Fruit fly (Drosophila melanogaster): Measurements from ENCODE around the gene CG8043.

CG8043 gene

DNA sequence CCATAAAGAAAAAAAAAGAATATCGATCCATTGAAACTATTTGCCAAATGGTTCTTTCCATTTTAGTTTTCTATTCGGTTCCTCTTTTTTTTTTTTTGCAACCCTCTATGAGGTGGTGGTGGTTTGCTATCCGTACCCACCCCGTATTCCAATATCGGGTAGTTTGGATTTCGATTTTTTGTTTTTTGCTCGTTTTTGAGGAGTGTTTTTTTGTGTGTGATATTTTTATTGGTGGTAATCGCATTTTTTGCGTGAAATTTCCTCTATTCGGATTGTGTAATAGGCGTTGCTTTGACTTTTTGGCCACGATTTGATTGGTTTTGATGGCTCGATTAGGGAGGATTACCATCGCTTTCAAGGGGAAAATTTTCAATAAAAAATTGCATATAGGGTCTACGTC, 9.7 kb downstream of the CG8043 start:
- TF ChIP-seq Nf-YB (GFP tag; optimal IDR thresholded peaks at IDR 0.05), result peak; percentile 85
- peak; percentile 62; the same call in 1 of the 2 replicates for TF ChIP-seq onecut (GFP tag; IDR thresholded peaks at IDR 0.05)
- TF ChIP-seq ind (GFP tag; optimal IDR thresholded peaks at IDR 0.05), result no peak
- TF ChIP-seq lbe (GFP tag; optimal IDR thresholded peaks at IDR 0.05), result no peak
- peak; percentile 9; the same call in 1 of the 2 replicates for TF ChIP-seq seq (GFP tag; IDR thresholded peaks at IDR 0.05)
- no peak for TF ChIP-seq otp (GFP tag; IDR thresholded peaks at IDR 0.05)
- TF ChIP-seq CG10431 (GFP tag; optimal IDR thresholded peaks at IDR 0.05), result no peak
- peak; percentile 85 for TF ChIP-seq sqz (GFP tag; optimal IDR thresholded peaks at IDR 0.05)
- TF ChIP-seq Nf-YC (tag; optimal IDR thresholded peaks at IDR 0.05), result peak; percentile 73
- no peak for TF ChIP-seq Fer1 (GFP tag; optimal IDR thresholded peaks at IDR 0.05)

DNA sequence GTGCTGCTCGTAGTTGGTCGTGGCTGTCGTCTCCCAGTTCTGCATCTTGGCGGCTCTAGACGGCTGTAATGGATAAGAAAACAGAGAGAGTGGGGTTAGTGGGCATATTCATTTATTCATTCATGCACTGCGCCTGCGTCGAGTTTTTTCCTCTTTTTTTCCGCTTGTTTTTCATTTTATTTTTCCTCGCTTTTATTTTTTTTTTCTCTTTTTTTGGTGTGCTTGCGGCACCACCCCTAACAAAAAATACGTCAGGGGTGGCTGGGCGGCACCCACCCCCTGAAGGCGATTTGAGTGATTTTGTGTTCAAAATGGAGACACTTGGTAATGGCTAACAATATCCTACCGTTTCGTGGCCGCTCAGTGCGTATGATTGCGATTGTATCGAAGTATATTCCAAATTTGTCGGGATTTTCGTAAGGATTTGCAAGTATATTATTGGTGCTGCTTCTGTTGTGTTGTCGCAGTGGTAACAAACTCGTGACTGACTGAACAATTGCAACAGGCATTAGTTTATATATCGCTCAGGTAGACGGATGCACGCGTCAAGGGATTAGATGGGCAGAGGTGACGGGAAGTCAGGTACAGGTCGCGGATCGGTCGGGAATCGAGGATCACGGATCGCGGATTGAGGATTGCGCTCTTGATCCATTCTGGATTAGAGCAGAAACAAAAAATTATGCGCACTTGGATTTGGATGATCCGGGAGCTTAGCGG, 17.6 kb downstream of the CG8043 start:
- TF ChIP-seq wdn (GFP tag; IDR thresholded peaks at IDR 0.05) (peak; percentile 47; the same call in 1 of the 2 replicates), CG6854 (GFP tag; optimal IDR thresholded peaks at IDR 0.05) (peak; percentile 77), odd (GFP tag; optimal IDR thresholded peaks at IDR 0.05) (peak; percentile 55), mirr (GFP tag; optimal IDR thresholded peaks at IDR 0.05) (peak; percentile 54), z (GFP tag; IDR thresholded peaks at IDR 0.05) (peak; percentile 89), emc (GFP tag; optimal IDR thresholded peaks at IDR 0.05) (no peak), CG11560 (tag; IDR thresholded peaks at IDR 0.05) (no peak), CG9797 (GFP tag; optimal IDR thresholded peaks at IDR 0.05) (no peak), CG17328 (GFP tag; IDR thresholded peaks at IDR 0.05) (no peak), CG31224 (GFP tag; IDR thresholded peaks at IDR 0.05) (no peak), CG10321 (GFP tag; IDR thresholded peaks at IDR 0.05) (peak; percentile 20; the same call in 1 of the 2 replicates), CG2199 (GFP tag; IDR thresholded peaks at IDR 0.05) (no peak), Atf6 (GFP tag; IDR thresholded peaks at IDR 0.05) (peak; percentile 78), Pdp1 (GFP tag; optimal IDR thresholded peaks at IDR 0.05) (no peak), lab (GFP tag; optimal IDR thresholded peaks at IDR 0.05) (peak; percentile 56), CG15479 (GFP tag; optimal IDR thresholded peaks at IDR 0.05) (peak; percentile 58), toy (GFP tag; IDR thresholded peaks at IDR 0.05) (peak; percentile 48; the same call in 1 of the 2 replicates), Fer2 (tag; optimal IDR thresholded peaks at IDR 0.05) (peak; percentile 30), HHEX (GFP tag; optimal IDR thresholded peaks at IDR 0.05) (peak; percentile 32), bcd (GFP tag; optimal IDR thresholded peaks at IDR 0.05) (no peak), seq (GFP tag; IDR thresholded peaks at IDR 0.05) (peak; percentile 89), abd-A (tag; optimal IDR thresholded peaks at IDR 0.05) (no peak), pan (optimal IDR thresholded peaks at IDR 0.05) (no peak), pan (GFP tag; optimal IDR thresholded peaks at IDR 0.05 in 1 of 2, IDR thresholded peaks at IDR 0.05 in 1 of 2) (peak in 1 of 2 experiments; percentile 20), nom (GFP tag; optimal IDR thresholded peaks at IDR 0.05) (peak; percentile 96), CG13287 (GFP tag; IDR thresholded peaks at IDR 0.05; ENCODE audit: partially characterized antibody) (no peak), nerfin-2 (GFP tag; IDR thresholded peaks at IDR 0.05; ENCODE audit: partially characterized antibody) (no peak), Atf3 (GFP tag; optimal IDR thresholded peaks at IDR 0.05) (no peak), CG6683 (GFP tag; optimal IDR thresholded peaks at IDR 0.05) (no peak), CG15514 (GFP tag; optimal IDR thresholded peaks at IDR 0.05) (peak; percentile 70), Doc3 (GFP tag; IDR thresholded peaks at IDR 0.05; ENCODE audit: partially characterized antibody) (no peak), CG3726 (GFP tag; IDR thresholded peaks at IDR 0.05) (no peak), CG15601 (tag; optimal IDR thresholded peaks at IDR 0.05) (no peak), Ets65A (GFP tag) (peak; percentile 56), CG10543 (GFP tag; optimal IDR thresholded peaks at IDR 0.05) (peak; percentile 45), wek (GFP tag; optimal IDR thresholded peaks at IDR 0.05) (no peak), scrt (GFP tag; optimal IDR thresholded peaks at IDR 0.05) (peak; percentile 37), crp (GFP tag; optimal IDR thresholded peaks at IDR 0.05) (no peak), Nf-YB (GFP tag; optimal IDR thresholded peaks at IDR 0.05) (peak; percentile 66)
